Worm (Caenorhabditis elegans): ENCODE results near the gene pro-2.

DNA sequence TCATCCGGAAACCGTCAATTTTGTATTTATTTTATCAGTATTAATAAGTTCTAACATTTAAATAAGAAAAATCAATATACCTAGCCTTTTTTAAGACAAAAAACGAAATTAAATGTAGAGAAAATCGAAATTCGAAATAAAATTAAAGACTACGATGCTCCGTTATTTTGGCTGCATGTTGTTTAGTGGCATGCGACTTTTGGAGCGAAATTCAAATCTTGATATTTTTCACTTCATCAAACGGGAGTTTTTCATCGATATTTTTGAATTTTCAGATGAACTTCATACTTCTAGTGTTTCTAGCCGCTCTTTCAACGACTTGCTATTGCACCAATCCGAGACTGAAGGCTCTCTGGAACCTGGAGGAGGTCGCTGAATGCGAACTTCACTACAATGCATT is 5.6 kb upstream of the pro-2 start, which contains the start of gene C07E3.9:
- no peak for TF ChIP-seq ztf-23 (GFP tag; IDR thresholded peaks at IDR 0.05)
- no peak for TF ChIP-seq klf-2 (GFP tag; conservative IDR thresholded peaks at IDR 0.05)

Measured in whole organism, midembryonic.